Fruit fly (Drosophila melanogaster) whole organism, embryonic: ENCODE results near the gene CG1943.

Source experiments
- Ada2b ChIP-seq: fragments of 200-800 bp; sonication (Bioruptor generic); IDR thresholded peaks from 2 replicates; pipeline ENCODE4 v1.3.6; 2022; ENCODE audit warnings: missing biosample characterization, missing genetic modification characterization
- Antp ChIP-seq: fragments of 200-800 bp; sonication (Bioruptor generic); optimal IDR thresholded peaks from 3 replicates; lab custom pipeline; 2016; ENCODE audit warnings: missing biosample characterization, missing genetic modification characterization
- CG11093 ChIP-seq: fragments of 200-800 bp; sonication (Bioruptor generic); IDR thresholded peaks from 3 replicates; pipeline ENCODE4 v1.3.6; 2022; ENCODE audit warnings: missing biosample characterization, missing genetic modification characterization
- CG11723 ChIP-seq: fragments of 200-800 bp; sonication (Bioruptor generic); optimal IDR thresholded peaks from 2 replicates; lab custom pipeline; 2017; ENCODE audit warnings: missing biosample characterization, mild to moderate bottlenecking, missing genetic modification characterization
- CG12659 ChIP-seq: fragments of 200-800 bp; sonication (Bioruptor generic); optimal IDR thresholded peaks from 3 replicates; lab custom pipeline; 2017; ENCODE audit warnings: mild to moderate bottlenecking, missing biosample characterization, missing genetic modification reagents, missing genetic modification characterization
- CG12744 ChIP-seq: fragments of 200-800 bp; sonication (Bioruptor generic); optimal IDR thresholded peaks from 2 replicates; lab custom pipeline; 2016; ENCODE audit warnings: missing biosample characterization, missing genetic modification characterization
- CG13894 ChIP-seq: fragments of 200-800 bp; sonication (Bioruptor generic); optimal IDR thresholded peaks from 3 replicates; lab custom pipeline; 2018; ENCODE audit warnings: missing biosample characterization, mild to moderate bottlenecking, missing genetic modification characterization, moderate library complexity
- CG14667 ChIP-seq: fragments of 200-800 bp; sonication (Bioruptor generic); IDR thresholded peaks from 2 replicates; pipeline ENCODE4 v1.3.6; 2022; ENCODE audit warnings: missing biosample characterization, missing genetic modification characterization
- CG15479 ChIP-seq: fragments of 200-800 bp; sonication (Bioruptor generic); optimal IDR thresholded peaks from 3 replicates; lab custom pipeline; 2019; ENCODE audit warnings: missing biosample characterization, mild to moderate bottlenecking, missing genetic modification characterization, moderate library complexity
- CG1603 ChIP-seq: fragments of 200-800 bp; sonication (Bioruptor generic); optimal IDR thresholded peaks from 2 replicates; lab custom pipeline; 2019; ENCODE audit warnings: missing biosample characterization, mild to moderate bottlenecking, missing genetic modification characterization, moderate library complexity
- CG17361 ChIP-seq: fragments of 200-800 bp; sonication (Bioruptor generic); IDR thresholded peaks from 3 replicates; pipeline ENCODE4 v1.3.6; 2022; ENCODE audit warnings: missing biosample characterization, missing genetic modification characterization
- CG18599 ChIP-seq: fragments of 200-800 bp; sonication (Bioruptor generic); optimal IDR thresholded peaks from 3 replicates; lab custom pipeline; 2017; ENCODE audit warnings: missing biosample characterization, missing genetic modification characterization, mild to moderate bottlenecking, moderate library complexity, missing genetic modification reagents
- CG2116 ChIP-seq: fragments of 200-800 bp; sonication (Bioruptor generic); optimal IDR thresholded peaks from 3 replicates; lab custom pipeline; 2018; ENCODE audit warnings: missing biosample characterization, mild to moderate bottlenecking, missing genetic modification characterization
- CG2199 ChIP-seq: fragments of 200-800 bp; sonication (Bioruptor generic); IDR thresholded peaks from 3 replicates; pipeline ENCODE4 v1.3.6; 2022; ENCODE audit warnings: missing biosample characterization, missing genetic modification characterization
- CG2678 ChIP-seq: fragments of 200-800 bp; sonication (Bioruptor generic); optimal IDR thresholded peaks from 3 replicates; lab custom pipeline; 2019; ENCODE audit warnings: missing biosample characterization, mild to moderate bottlenecking, missing genetic modification characterization, moderate library complexity
- CG2889 ChIP-seq: fragments of 200-800 bp; sonication (Bioruptor generic); IDR thresholded peaks from 3 replicates; pipeline ENCODE4 v1.3.6; 2022; ENCODE audit warnings: missing biosample characterization, missing genetic modification characterization
- CG3065 ChIP-seq: fragments of 200-800 bp; sonication (Bioruptor generic); optimal IDR thresholded peaks from 2 replicates; lab custom pipeline; 2016; ENCODE audit warnings: missing biosample characterization, missing genetic modification characterization
- CG32767 ChIP-seq: fragments of 200-800 bp; sonication (Bioruptor generic); IDR thresholded peaks from 2 replicates; pipeline ENCODE4 v1.3.6; 2022; ENCODE audit warnings: missing biosample characterization, missing genetic modification characterization
- CG3407 ChIP-seq: fragments of 200-800 bp; sonication (Bioruptor generic); optimal IDR thresholded peaks from 2 replicates; lab custom pipeline; 2018; ENCODE audit warnings: missing biosample characterization, mild to moderate bottlenecking, missing genetic modification characterization
- CG43689 ChIP-seq: fragments of 200-800 bp; sonication (Bioruptor generic); IDR thresholded peaks from 2 replicates; pipeline ENCODE4 v1.3.6; 2022; ENCODE audit warnings: missing biosample characterization, missing genetic modification characterization
- CG6654 ChIP-seq: fragments of 200-800 bp; sonication (Bioruptor generic); optimal IDR thresholded peaks from 2 replicates; lab custom pipeline; 2017; ENCODE audit warnings: missing biosample characterization, mild to moderate bottlenecking, missing genetic modification characterization
- CG7987 ChIP-seq: fragments of 200-800 bp; sonication (Bioruptor generic); optimal IDR thresholded peaks from 2 replicates; lab custom pipeline; 2018; ENCODE audit warnings: missing biosample characterization, mild to moderate bottlenecking, missing genetic modification characterization, moderate library complexity
- Deaf1 ChIP-seq: fragments of 200-800 bp; optimal IDR thresholded peaks from 3 replicates; lab custom pipeline; 2019; ENCODE audit warnings: missing biosample characterization, mild to moderate bottlenecking, missing genetic modification characterization, moderate library complexity
- Dref ChIP-seq: fragments of 200-800 bp; sonication (Bioruptor generic); IDR thresholded peaks from 2 replicates; pipeline ENCODE4 v1.3.6; 2022; ENCODE audit warnings: missing biosample characterization, missing genetic modification characterization
- Mes4 ChIP-seq: fragments of 200-800 bp; sonication (Bioruptor generic); optimal IDR thresholded peaks from 2 replicates; lab custom pipeline; 2016; ENCODE audit warnings: missing biosample characterization, missing genetic modification characterization
- Six4 ChIP-seq: fragments of 200-800 bp; sonication (Bioruptor generic); optimal IDR thresholded peaks from 2 replicates; lab custom pipeline; 2016; ENCODE audit warnings: missing biosample characterization, missing genetic modification characterization
- Sox102F ChIP-seq: fragments of 200-800 bp; sonication (Bioruptor generic); optimal IDR thresholded peaks from 2 replicates; lab custom pipeline; 2018; ENCODE audit warnings: missing biosample characterization, mild to moderate bottlenecking, missing genetic modification characterization, moderate library complexity
- Trl ChIP-seq, 3 experiments: fragments of >200 bp in 2 of 3; fragments of 200-800 bp in 1 of 3; sonication (Bioruptor generic) in 1 of 3; optimal IDR thresholded peaks; 2 replicates in 1 of 3; 3 replicates in 2 of 3; lab custom pipeline; 2016 to 2017; ENCODE audit warnings: missing biosample characterization in 1 of 3, missing genetic modification characterization in 1 of 3
- chm ChIP-seq: fragments of 200-800 bp; sonication (Bioruptor generic); IDR thresholded peaks from 2 replicates; pipeline ENCODE4 v1.3.6; 2022; ENCODE audit warnings: missing biosample characterization, missing genetic modification characterization
- chn ChIP-seq: fragments of 200-800 bp; sonication (Bioruptor generic); optimal IDR thresholded peaks from 2 replicates; lab custom pipeline; 2016; ENCODE audit warnings: missing biosample characterization, missing genetic modification characterization
- dmrt11E ChIP-seq: fragments of 200-800 bp; sonication (Bioruptor generic); optimal IDR thresholded peaks from 3 replicates; lab custom pipeline; 2018; ENCODE audit warnings: missing biosample characterization, mild to moderate bottlenecking, missing genetic modification characterization, moderate library complexity
- fd102C ChIP-seq: fragments of 200-800 bp; sonication (Bioruptor generic); optimal IDR thresholded peaks from 2 replicates; lab custom pipeline; 2018; ENCODE audit warnings: missing biosample characterization, mild to moderate bottlenecking, missing genetic modification characterization, moderate library complexity
- fru ChIP-seq: fragments of >200 bp; optimal IDR thresholded peaks from 2 replicates; lab custom pipeline; 2017
- grau ChIP-seq: fragments of 200-800 bp; optimal IDR thresholded peaks from 3 replicates; lab custom pipeline; 2019; ENCODE audit warnings: missing biosample characterization, mild to moderate bottlenecking, missing genetic modification characterization, moderate library complexity
- ham ChIP-seq: fragments of 200-800 bp; sonication (Bioruptor generic); IDR thresholded peaks from 2 replicates; pipeline ENCODE4 v1.3.6; 2022; ENCODE audit warnings: missing biosample characterization, missing genetic modification characterization
- her ChIP-seq: fragments of 200-800 bp; sonication (Bioruptor generic); optimal IDR thresholded peaks from 2 replicates; lab custom pipeline; 2016; ENCODE audit warnings: missing biosample characterization, missing genetic modification characterization
- mam ChIP-seq: fragments of 200-800 bp; sonication (Bioruptor generic); optimal IDR thresholded peaks from 3 replicates; lab custom pipeline; 2016; ENCODE audit warnings: missing biosample characterization, missing genetic modification characterization
- nerfin-2 ChIP-seq: fragments of 200-800 bp; sonication (Bioruptor generic); IDR thresholded peaks from 2 replicates; pipeline ENCODE4 v1.3.6; 2022; ENCODE audit warnings: missing biosample characterization, missing genetic modification characterization; ENCODE audit not compliant: partially characterized antibody
- nmo ChIP-seq: fragments of 200-800 bp; sonication (Bioruptor generic); optimal IDR thresholded peaks from 2 replicates; lab custom pipeline; 2018; ENCODE audit warnings: missing biosample characterization, mild to moderate bottlenecking, missing genetic modification characterization, moderate library complexity
- pb ChIP-seq: fragments of 200-800 bp; sonication (Bioruptor generic); optimal IDR thresholded peaks from 3 replicates; lab custom pipeline; 2016; ENCODE audit warnings: missing biosample characterization, missing genetic modification characterization
- pfk ChIP-seq: fragments of 200-800 bp; sonication (Bioruptor generic); optimal IDR thresholded peaks from 2 replicates; lab custom pipeline; 2018; ENCODE audit warnings: missing biosample characterization, mild to moderate bottlenecking, missing genetic modification characterization, moderate library complexity
- psq ChIP-seq: fragments of 200-800 bp; sonication (Bioruptor generic); optimal IDR thresholded peaks from 2 replicates; lab custom pipeline; 2017; ENCODE audit warnings: missing biosample characterization, missing genetic modification characterization
- pzg ChIP-seq: fragments of 200-800 bp; sonication (Bioruptor generic); optimal IDR thresholded peaks from 3 replicates; lab custom pipeline; 2018; ENCODE audit warnings: missing biosample characterization, mild to moderate bottlenecking, missing genetic modification characterization, moderate library complexity
- ranshi ChIP-seq: fragments of 200-800 bp; sonication (Bioruptor generic); IDR thresholded peaks from 2 replicates; pipeline ENCODE4 v1.3.6; 2022; ENCODE audit warnings: missing biosample characterization, missing genetic modification characterization
- row ChIP-seq: fragments of 200-800 bp; sonication (Bioruptor generic); IDR thresholded peaks from 3 replicates; pipeline ENCODE4 v1.3.6; 2022; ENCODE audit warnings: missing biosample characterization, missing genetic modification characterization
- sd ChIP-seq: fragments of 200-800 bp; sonication (Bioruptor generic); optimal IDR thresholded peaks from 3 replicates; lab custom pipeline; 2018; ENCODE audit warnings: missing biosample characterization, mild to moderate bottlenecking, missing genetic modification characterization, moderate library complexity
- sens ChIP-seq: fragments of 200-800 bp; sonication (Bioruptor generic); peaks from one replicate; lab custom pipeline; 2016; ENCODE audit warnings: missing biosample characterization, missing genetic modification characterization
- trem ChIP-seq: fragments of 200-800 bp; optimal IDR thresholded peaks from 3 replicates; lab custom pipeline; 2019; ENCODE audit warnings: missing biosample characterization, mild to moderate bottlenecking, missing genetic modification characterization, moderate library complexity
- tx ChIP-seq: fragments of 200-800 bp; sonication (Bioruptor generic); optimal IDR thresholded peaks from 2 replicates; lab custom pipeline; 2016; ENCODE audit warnings: missing biosample characterization, missing genetic modification characterization
- wor ChIP-seq: fragments of 200-800 bp; sonication (Bioruptor generic); IDR thresholded peaks from 2 replicates; pipeline ENCODE4 v1.3.6; 2022; ENCODE audit warnings: missing biosample characterization, missing genetic modification characterization
- zfh2 ChIP-seq: fragments of 200-800 bp; sonication (Bioruptor generic); optimal IDR thresholded peaks from 2 replicates; lab custom pipeline; 2016; ENCODE audit warnings: missing biosample characterization, missing genetic modification characterization

Gene CG1943

DNA sequence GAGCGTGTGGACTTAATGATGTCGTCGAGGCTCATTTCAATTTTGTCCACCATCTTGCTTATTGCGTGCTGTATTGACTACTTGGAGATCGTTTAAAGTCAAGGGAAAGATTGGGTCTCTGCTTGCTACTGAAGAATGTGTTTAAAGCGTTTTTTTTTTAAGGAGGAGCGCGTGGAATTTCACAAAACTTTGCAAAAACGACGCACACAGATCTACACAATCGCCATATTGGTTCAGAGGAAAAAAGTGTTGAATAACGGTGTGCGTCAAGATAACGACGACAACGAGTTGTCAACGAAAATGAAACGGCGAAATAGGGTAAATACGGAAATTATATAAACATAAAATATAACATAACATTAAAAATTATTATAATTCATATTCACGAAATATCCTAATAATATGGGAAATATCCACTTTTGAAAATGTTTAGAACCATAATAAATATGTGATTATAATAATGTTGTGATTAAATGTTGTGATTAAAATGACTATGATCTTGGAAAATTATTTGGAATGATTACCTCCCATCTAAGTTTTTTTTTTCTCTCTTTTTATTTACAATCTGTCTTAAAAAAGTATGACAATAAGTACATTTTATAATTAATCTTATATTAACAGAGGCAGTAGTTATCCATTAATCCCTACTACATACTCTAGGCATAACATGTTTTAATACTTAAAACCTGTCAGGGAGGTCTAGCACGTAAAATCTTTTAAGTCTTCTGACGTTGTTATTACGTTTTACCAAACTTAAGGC is 5.7 kb downstream of the CG1943 start, which contains the start of gene Ref1 (continued):
- TF ChIP-seq CG2116 (GFP tag; lab: Kevin White, UChicago) = peak; percentile 5
- TF ChIP-seq CG17361 (GFP tag; lab: Robert Waterston, UW) = 0 out of 3 replicates have a peak, but pooled peaks have one; percentile 30
- TF ChIP-seq trem (tag; lab: Kevin White, UChicago) = peak; percentile 7
- TF ChIP-seq nerfin-2 (GFP tag; lab: Robert Waterston, UW) = no peak
- TF ChIP-seq chn (GFP tag; lab: Kevin White, UChicago) = no peak
- no peak for TF ChIP-seq CG13894 (tag; lab: Kevin White, UChicago)
- TF ChIP-seq Antp (GFP tag; lab: Kevin White, UChicago) = no peak
- no peak for TF ChIP-seq tx (GFP tag; lab: Kevin White, UChicago)
- no peak for TF ChIP-seq fru (lab: Kevin White, UChicago)
- TF ChIP-seq sens (GFP tag; lab: Kevin White, UChicago) = no peak
- TF ChIP-seq CG7987 = no peak
- TF ChIP-seq CG3407 (GFP tag; lab: Kevin White, UChicago) = no peak
- peak; percentile 72 for TF ChIP-seq CG12659 (GFP tag; lab: Kevin White, UChicago)
- no peak for TF ChIP-seq CG18599 (GFP tag; lab: Kevin White, UChicago)
- TF ChIP-seq dmrt11E (tag; lab: Kevin White, UChicago) = peak; percentile 17
- TF ChIP-seq sd = peak; percentile 47
- no peak for TF ChIP-seq Dref (GFP tag; lab: Robert Waterston, UW)
- peak; percentile 5 for TF ChIP-seq CG2678 (tag; lab: Kevin White, UChicago)
- no peak for TF ChIP-seq Sox102F (GFP tag; lab: Kevin White, UChicago)
- no peak for TF ChIP-seq CG32767 (GFP tag; lab: Robert Waterston, UW)
- TF ChIP-seq grau (tag; lab: Kevin White, UChicago) = peak; percentile 4
- no peak for TF ChIP-seq ham (GFP tag; lab: Robert Waterston, UW)
- no peak for TF ChIP-seq mam (GFP tag; lab: Kevin White, UChicago)
- no peak for TF ChIP-seq fd102C (GFP tag; lab: Kevin White, UChicago)
- TF ChIP-seq CG11093 (GFP tag; lab: Robert Waterston, UW) = no peak
- no peak for TF ChIP-seq wor (GFP tag; lab: Robert Waterston, UW)
- TF ChIP-seq CG2889 (GFP tag; lab: Robert Waterston, UW) = no peak
- no peak for TF ChIP-seq Six4 (GFP tag; lab: Kevin White, UChicago)
- no peak for TF ChIP-seq Deaf1 (tag; lab: Kevin White, UChicago)
- no peak for TF ChIP-seq her
- no peak for TF ChIP-seq CG43689
- TF ChIP-seq row (GFP tag; lab: Robert Waterston, UW) = peak; percentile 77
- no peak for TF ChIP-seq pb (GFP tag; lab: Kevin White, UChicago)
- TF ChIP-seq CG15479 (GFP tag; lab: Kevin White, UChicago) = no peak
- peak; percentile 23 for TF ChIP-seq nmo (GFP tag; lab: Kevin White, UChicago)
- TF ChIP-seq chm = no peak
- peak; percentile 100 for TF ChIP-seq CG1603 (tag; lab: Kevin White, UChicago)
- TF ChIP-seq zfh2 (GFP tag; lab: Kevin White, UChicago) = no peak
- TF ChIP-seq CG3065 (GFP tag; lab: Kevin White, UChicago) = no peak
- TF ChIP-seq CG11723 (GFP tag; lab: Kevin White, UChicago) = peak; percentile 77
- TF ChIP-seq CG12744 (GFP tag; lab: Kevin White, UChicago) = no peak
- TF ChIP-seq CG14667 (GFP tag; lab: Robert Waterston, UW) = no peak
- no peak for TF ChIP-seq CG2199 (GFP tag; lab: Robert Waterston, UW)
- no peak for TF ChIP-seq ranshi (GFP tag; lab: Robert Waterston, UW)
- TF ChIP-seq Mes4 (GFP tag; lab: Kevin White, UChicago) = no peak
- no peak for TF ChIP-seq Trl (optimal IDR thresholded peaks at IDR 0.05; lab: Kevin White, UChicago)
- no peak for TF ChIP-seq Trl (GFP tag; optimal IDR thresholded peaks at IDR 0.05; lab: Kevin White, UChicago)
- no peak for TF ChIP-seq psq (GFP tag; lab: Kevin White, UChicago)
- TF ChIP-seq pfk (GFP tag; lab: Kevin White, UChicago) = peak; percentile 92
- no peak for TF ChIP-seq CG6654 (GFP tag; lab: Kevin White, UChicago)
- TF ChIP-seq pzg (GFP tag; lab: Kevin White, UChicago) = peak; percentile 53
- no peak for TF ChIP-seq Ada2b (GFP tag; lab: Robert Waterston, UW)
